Fruit fly (Drosophila melanogaster) whole organism, embryonic: ENCODE data around the gene Cp18.

ENCODE experiments used
- ATbp ChIP-seq: fragments of 200-800 bp; sonication (Bioruptor generic); optimal IDR thresholded peaks from 2 replicates; lab custom pipeline; 2017; ENCODE audit warnings: missing biosample characterization, mild to moderate bottlenecking, missing genetic modification characterization, missing genetic modification reagents
- CG2875 ChIP-seq: fragments of 200-800 bp; sonication (Bioruptor generic); optimal IDR thresholded peaks from 2 replicates; lab custom pipeline; 2017; ENCODE audit warnings: missing biosample characterization, mild to moderate bottlenecking, missing genetic modification characterization, missing genetic modification reagents
- CG30431 ChIP-seq: fragments of 200-800 bp; sonication (Bioruptor generic); optimal IDR thresholded peaks from 2 replicates; lab custom pipeline; 2017; ENCODE audit warnings: missing biosample characterization, missing genetic modification characterization
- CG7357 ChIP-seq: fragments of 200-800 bp; sonication (Bioruptor generic); IDR thresholded peaks from 3 replicates; pipeline ENCODE4 v1.3.6; 2022; ENCODE audit warnings: missing biosample characterization, missing genetic modification characterization
- Hey ChIP-seq: fragments of 200-800 bp; sonication (Bioruptor generic); optimal IDR thresholded peaks from 3 replicates; lab custom pipeline; 2018; ENCODE audit warnings: missing biosample characterization, mild to moderate bottlenecking, missing genetic modification characterization
- dati ChIP-seq: fragments of 200-800 bp; sonication (Bioruptor generic); IDR thresholded peaks from 2 replicates; pipeline ENCODE4 v1.3.6; 2022; ENCODE audit warnings: missing biosample characterization, missing genetic modification characterization
- hkb ChIP-seq, 2 experiments: fragments of 200-800 bp in 1 of 2; fragments of >200 bp in 1 of 2; sonication (Bioruptor generic) in 1 of 2; IDR thresholded peaks in 1 of 2; optimal IDR thresholded peaks in 1 of 2; 2 replicates each; pipeline versions ENCODE4 v1.3.6 to Lab custom; 2017 to 2022; ENCODE audit warnings: missing biosample characterization in 1 of 2, missing genetic modification characterization in 1 of 2
- ken ChIP-seq: fragments of 200-800 bp; sonication (Bioruptor generic); IDR thresholded peaks from 3 replicates; pipeline ENCODE4 v1.3.6; 2022; ENCODE audit warnings: missing biosample characterization, missing genetic modification characterization
- lab ChIP-seq: fragments of 200-800 bp; sonication (Bioruptor generic); optimal IDR thresholded peaks from 3 replicates; lab custom pipeline; 2017; ENCODE audit warnings: missing biosample characterization, missing genetic modification characterization, mild to moderate bottlenecking, moderate library complexity, missing genetic modification reagents

- TF ChIP-seq CG30431 (GFP tag; lab: Kevin White, UChicago) (no peak), CG7357 (GFP tag; lab: Robert Waterston, UW) (no peak), lab (GFP tag; lab: Kevin White, UChicago) (no peak), hkb (optimal IDR thresholded peaks at IDR 0.05; lab: Kevin White, UChicago) (no peak), hkb (GFP tag; IDR thresholded peaks at IDR 0.05; lab: Robert Waterston, UW) (no peak), ATbp (GFP tag; lab: Kevin White, UChicago) (no peak), CG2875 (GFP tag; lab: Kevin White, UChicago) (no peak), dati (GFP tag; lab: Robert Waterston, UW) (no peak), ken (GFP tag; lab: Robert Waterston, UW) (no peak), Hey (tag; lab: Kevin White, UChicago) (no peak)
Observed at dm6 chr3L:8718602-8719001, 8.0 kb upstream of the Cp18 start.
